Worm (Caenorhabditis elegans) whole organism, young adult: Measurements from ENCODE around the gene T07F12.1.

Experiments
- B0035.1 ChIP-seq: sonication (generic microtip); optimal IDR thresholded peaks from 2 replicates; lab custom pipeline; 2016; ENCODE audit warnings: missing genetic modification characterization, mild to moderate bottlenecking, missing compliant biosample characterization, missing genotype, missing genetic modification reagents
- B0336.3 ChIP-seq: fragments of 200-800 bp; sonication (Bioruptor generic); IDR thresholded peaks from 2 replicates; pipeline ENCODE4 v1.3.6; 2022; ENCODE audit warnings: missing genetic modification characterization, missing compliant biosample characterization
- C06A6.2 ChIP-seq: fragments of 200-800 bp; sonication (Bioruptor generic); conservative IDR thresholded peaks from 2 replicates; pipeline ENCODE4 v1.3.6; 2022; ENCODE audit warnings: missing genetic modification characterization, missing compliant biosample characterization
- F37B4.10 ChIP-seq: fragments of 200-800 bp; sonication (Bioruptor generic); IDR thresholded peaks from 2 replicates; pipeline ENCODE4 v1.3.6; 2022; ENCODE audit warnings: missing genetic modification characterization, missing compliant biosample characterization
- F55B11.4 ChIP-seq: sonication (generic microtip); optimal IDR thresholded peaks from 2 replicates; lab custom pipeline; 2016; ENCODE audit warnings: missing compliant biosample characterization, missing genetic modification characterization, borderline replicate concordance; ENCODE audit not compliant: insufficient read depth
- K11D2.4 ChIP-seq: fragments of 200-800 bp; sonication (Bioruptor generic); IDR thresholded peaks from 2 replicates; pipeline ENCODE4 v1.3.6; 2022; ENCODE audit warnings: missing genetic modification reagents, missing genetic modification characterization, missing compliant biosample characterization
- K12H6.12 ChIP-seq: fragments of 200-800 bp; sonication (Bioruptor generic); optimal IDR thresholded peaks from 2 replicates; lab custom pipeline; 2018; ENCODE audit warnings: mild to moderate bottlenecking, missing genetic modification characterization, missing compliant biosample characterization
- Y56A3A.18 ChIP-seq: fragments of 200-800 bp; sonication (Bioruptor generic); IDR thresholded peaks from 2 replicates; pipeline ENCODE4 v1.3.6; 2022; ENCODE audit warnings: missing genetic modification reagents, missing genetic modification characterization, missing compliant biosample characterization
- atf-7 ChIP-seq: sonication (generic microtip); optimal IDR thresholded peaks from 2 replicates; lab custom pipeline; 2017; ENCODE audit warnings: mild to moderate bottlenecking, missing genetic modification characterization, missing compliant biosample characterization
- attf-3 ChIP-seq: fragments of 200-800 bp; sonication (Bioruptor generic); conservative IDR thresholded peaks from 2 replicates; pipeline ENCODE4 v1.3.6; 2022; ENCODE audit warnings: missing genetic modification reagents, missing genetic modification characterization, missing compliant biosample characterization
- bed-2 ChIP-seq: fragments of 200-800 bp; sonication (Bioruptor generic); IDR thresholded peaks from 2 replicates; pipeline ENCODE4 v1.3.6; 2022; ENCODE audit warnings: missing genetic modification reagents, missing genetic modification characterization, missing compliant biosample characterization
- ccch-3 ChIP-seq: fragments of 200-800 bp; sonication (Bioruptor generic); optimal IDR thresholded peaks from 2 replicates; lab custom pipeline; 2018; ENCODE audit warnings: mild to moderate bottlenecking, missing genetic modification characterization, missing compliant biosample characterization
- cebp-1 ChIP-seq, 2 experiments: fragments of 200-800 bp in 1 of 2; sonication (Bioruptor generic) in 1 of 2; sonication (generic microtip) in 1 of 2; IDR thresholded peaks in 1 of 2; optimal IDR thresholded peaks in 1 of 2; 2 replicates each; pipeline versions ENCODE4 v1.3.6 to Lab custom; 2017 to 2022; ENCODE audit warnings: missing compliant biosample characterization in 2 of 2, missing genetic modification characterization in 2 of 2, mild to moderate bottlenecking in 1 of 2, missing genetic modification reagents in 1 of 2, moderate library complexity in 1 of 2
- cebp-2 ChIP-seq: fragments of 200-800 bp; sonication (Bioruptor generic); IDR thresholded peaks from 2 replicates; pipeline ENCODE4 v1.3.6; 2022; ENCODE audit warnings: missing genetic modification characterization, missing compliant biosample characterization
- ceh-27 ChIP-seq: fragments of 200-800 bp; sonication (Bioruptor generic); optimal IDR thresholded peaks from 2 replicates; lab custom pipeline; 2018; ENCODE audit warnings: mild to moderate bottlenecking, missing genetic modification characterization, moderate library complexity, missing compliant biosample characterization
- chd-7 ChIP-seq: sonication (generic microtip); optimal IDR thresholded peaks from 2 replicates; lab custom pipeline; 2016; ENCODE audit warnings: mild to moderate bottlenecking, missing genetic modification characterization, moderate library complexity, missing compliant biosample characterization
- dox-1 ChIP-seq: fragments of 200-800 bp; sonication (Bioruptor generic); IDR thresholded peaks from 2 replicates; pipeline ENCODE4 v1.3.6; 2022; ENCODE audit warnings: missing genetic modification reagents, missing genetic modification characterization, missing compliant biosample characterization
- egrh-3 ChIP-seq: fragments of 200-800 bp; sonication (Bioruptor generic); IDR thresholded peaks from 2 replicates; pipeline ENCODE4 v1.3.6; 2022; ENCODE audit warnings: missing genetic modification reagents, missing genetic modification characterization, missing compliant biosample characterization
- ets-4 ChIP-seq: fragments of 200-800 bp; sonication (Bioruptor generic); optimal IDR thresholded peaks from 2 replicates; lab custom pipeline; 2018; ENCODE audit warnings: mild to moderate bottlenecking, missing genetic modification characterization, missing compliant biosample characterization
- hmg-1.2 ChIP-seq: fragments of 200-800 bp; sonication (Bioruptor generic); IDR thresholded peaks from 2 replicates; pipeline ENCODE4 v1.3.6; 2022; ENCODE audit warnings: missing genetic modification reagents, missing genetic modification characterization, missing compliant biosample characterization
- hsf-1 ChIP-seq: fragments of 200-800 bp; sonication (Bioruptor generic); IDR thresholded peaks from 2 replicates; pipeline ENCODE4 v1.3.6; 2022; ENCODE audit warnings: missing genetic modification reagents, missing genetic modification characterization, missing compliant biosample characterization
- let-526 ChIP-seq: fragments of 200-800 bp; sonication (Bioruptor generic); IDR thresholded peaks from 2 replicates; pipeline ENCODE4 v1.3.6; 2022; ENCODE audit warnings: missing genetic modification reagents, missing genetic modification characterization, missing compliant biosample characterization
- let-607 ChIP-seq, 2 experiments: fragments of 200-800 bp in 1 of 2; sonication (Bioruptor generic) in 1 of 2; sonication (generic microtip) in 1 of 2; optimal IDR thresholded peaks; 2 replicates each; lab custom pipeline; 2016 to 2018; ENCODE audit warnings: mild to moderate bottlenecking in 2 of 2, missing compliant biosample characterization in 2 of 2, missing genetic modification characterization in 2 of 2, moderate library complexity in 2 of 2, missing genotype in 1 of 2
- lsl-1 ChIP-seq: fragments of 200-800 bp; sonication (Bioruptor generic); optimal IDR thresholded peaks from 2 replicates; lab custom pipeline; 2018; ENCODE audit warnings: mild to moderate bottlenecking, missing genetic modification characterization, moderate library complexity, missing compliant biosample characterization
- madf-10 ChIP-seq: sonication (generic microtip); optimal IDR thresholded peaks from 2 replicates; lab custom pipeline; 2016; ENCODE audit warnings: mild to moderate bottlenecking, missing genetic modification characterization, missing compliant biosample characterization
- madf-6 ChIP-seq: fragments of 200-800 bp; sonication (Bioruptor generic); IDR thresholded peaks from 2 replicates; pipeline ENCODE4 v1.3.6; 2022; ENCODE audit warnings: missing genetic modification reagents, missing genetic modification characterization, missing compliant biosample characterization
- mcd-1 ChIP-seq: fragments of 200-800 bp; sonication (Bioruptor generic); IDR thresholded peaks from 2 replicates; pipeline ENCODE4 v1.3.6; 2022; ENCODE audit warnings: missing genetic modification reagents, missing genetic modification characterization, missing compliant biosample characterization
- nfyb-1 ChIP-seq: fragments of 200-800 bp; sonication (Bioruptor generic); IDR thresholded peaks from 2 replicates; pipeline ENCODE4 v1.3.6; 2022; ENCODE audit warnings: missing genetic modification reagents, missing genetic modification characterization, missing compliant biosample characterization
- nhr-27 ChIP-seq: fragments of 200-800 bp; sonication (Bioruptor generic); optimal IDR thresholded peaks from 2 replicates; lab custom pipeline; 2018; ENCODE audit warnings: mild to moderate bottlenecking, missing genetic modification characterization, moderate library complexity, missing compliant biosample characterization
- rec-8 ChIP-seq, 2 experiments: sonication (generic microtip); optimal IDR thresholded peaks; 2 replicates each; lab custom pipeline; 2016; ENCODE audit warnings: mild to moderate bottlenecking in 2 of 2, missing genetic modification characterization in 2 of 2, missing genetic modification reagents in 2 of 2, missing genotype in 2 of 2, missing biosample characterization in 1 of 2, missing compliant biosample characterization in 1 of 2, moderate library complexity in 1 of 2
- snpc-4 ChIP-seq, 5 experiments: fragments of 150-350 bp in 1 of 5; sonication (generic microtip) in 4 of 5; optimal IDR thresholded peaks; 2 replicates each; lab custom pipeline; 2014 to 2018; ENCODE audit warnings: missing genetic modification characterization in 5 of 5, missing biosample characterization in 3 of 5, antibody characterized with exemption in 2 of 5, mild to moderate bottlenecking in 2 of 5, missing compliant biosample characterization in 2 of 5, missing genotype in 2 of 5, moderate library complexity in 2 of 5, missing genetic modification reagents in 1 of 5
- zfh-2 ChIP-seq: fragments of 200-800 bp; sonication (Bioruptor generic); conservative IDR thresholded peaks from 2 replicates; pipeline ENCODE4 v1.3.6; 2022; ENCODE audit warnings: missing genetic modification reagents, missing genetic modification characterization, missing compliant biosample characterization
- ztf-18 ChIP-seq: sonication (generic microtip); optimal IDR thresholded peaks from 2 replicates; lab custom pipeline; 2016; ENCODE audit warnings: missing genotype, mild to moderate bottlenecking, missing genetic modification characterization, missing compliant biosample characterization
- ztf-28 ChIP-seq: fragments of 200-800 bp; sonication (Bioruptor generic); IDR thresholded peaks from 2 replicates; pipeline ENCODE4 v1.3.6; 2022; ENCODE audit warnings: missing genetic modification reagents, missing genetic modification characterization, missing compliant biosample characterization

T07F12.1 gene

ce11 chrX:4895223-4895622, 1.4 kb downstream of the T07F12.1 start:
- TF ChIP-seq madf-10 (tag; lab: Kevin White, UChicago): no peak
- 0 out of 2 replicates have a peak, but pooled peaks have one; percentile 42 for TF ChIP-seq cebp-2
- TF ChIP-seq C06A6.2: no peak
- no peak for TF ChIP-seq madf-6 (GFP tag; lab: Robert Waterston, UW)
- no peak for TF ChIP-seq B0035.1
- no peak for TF ChIP-seq zfh-2 (GFP tag; lab: Robert Waterston, UW)
- TF ChIP-seq, all 124 proteins: peak for 1

ce11 chrX:4899623-4900022, 5.8 kb downstream of the T07F12.1 start:
- TF ChIP-seq atf-7 (tag; lab: Kevin White, UChicago) (peak; percentile 70), egrh-3 (GFP tag; lab: Robert Waterston, UW) (peak; percentile 76), snpc-4 (GFP tag; optimal IDR thresholded peaks at IDR 0.05; lab: Kevin White, UChicago) (no peak), snpc-4 (tag; optimal IDR thresholded peaks at IDR 0.05; lab: Kevin White, UChicago) (no peak), ets-4 (GFP tag; lab: Kevin White, UChicago) (no peak), zfh-2 (GFP tag; lab: Robert Waterston, UW) (peak; percentile 97), chd-7 (tag; lab: Kevin White, UChicago) (peak; percentile 43), hmg-1.2 (peak; percentile 42; the same call in 1 of the 2 replicates), ceh-27 (GFP tag; lab: Kevin White, UChicago) (peak; percentile 38), rec-8 (tag; optimal IDR thresholded peaks at IDR 0.05; lab: Kevin White, UChicago) (no peak), mcd-1 (0 out of 2 replicates have a peak, but pooled peaks have one; percentile 23), let-607 (tag; optimal IDR thresholded peaks at IDR 0.05; lab: Kevin White, UChicago) (no peak), cebp-1 (GFP tag; IDR thresholded peaks at IDR 0.05; lab: Robert Waterston, UW) (no peak), cebp-1 (tag; optimal IDR thresholded peaks at IDR 0.05; lab: Kevin White, UChicago) (peak; percentile 55), nfyb-1 (GFP tag; lab: Robert Waterston, UW) (0 out of 2 replicates have a peak, but pooled peaks have one; percentile 9), K12H6.12 (tag; lab: Kevin White, UChicago) (peak; percentile 69), Y56A3A.18 (no peak), K11D2.4 (GFP tag; lab: Robert Waterston, UW) (no peak)
- TF ChIP-seq, all 124 proteins: peak for 10

ce11 chrX:4900685-4901084, 6.8 kb downstream of the T07F12.1 start, which contains the start of gene T07F12.4:
T07F12.4 (minus strand) TSS chrX:4900814.
- TF ChIP-seq F37B4.10 (no peak), ccch-3 (GFP tag; lab: Kevin White, UChicago) (no peak), ztf-28 (no peak), snpc-4 (GFP tag; optimal IDR thresholded peaks at IDR 0.05; lab: Kevin White, UChicago) (no peak), snpc-4 (tag; optimal IDR thresholded peaks at IDR 0.05; lab: Kevin White, UChicago) (no peak), attf-3 (no peak), lsl-1 (GFP tag; lab: Kevin White, UChicago) (no peak), dox-1 (GFP tag; lab: Robert Waterston, UW) (no peak), hsf-1 (GFP tag; lab: Robert Waterston, UW) (no peak), F55B11.4 (tag; lab: Kevin White, UChicago) (no peak), bed-2 (GFP tag; lab: Robert Waterston, UW) (no peak), B0336.3 (GFP tag; lab: Robert Waterston, UW) (no peak), ztf-18 (tag; lab: Kevin White, UChicago) (no peak), B0035.1 (no peak), let-526 (GFP tag; lab: Robert Waterston, UW) (no peak), nhr-27 (tag; lab: Kevin White, UChicago) (no peak)
